Fruit fly (Drosophila melanogaster): ENCODE measurements around the gene CG8036.

DNA sequence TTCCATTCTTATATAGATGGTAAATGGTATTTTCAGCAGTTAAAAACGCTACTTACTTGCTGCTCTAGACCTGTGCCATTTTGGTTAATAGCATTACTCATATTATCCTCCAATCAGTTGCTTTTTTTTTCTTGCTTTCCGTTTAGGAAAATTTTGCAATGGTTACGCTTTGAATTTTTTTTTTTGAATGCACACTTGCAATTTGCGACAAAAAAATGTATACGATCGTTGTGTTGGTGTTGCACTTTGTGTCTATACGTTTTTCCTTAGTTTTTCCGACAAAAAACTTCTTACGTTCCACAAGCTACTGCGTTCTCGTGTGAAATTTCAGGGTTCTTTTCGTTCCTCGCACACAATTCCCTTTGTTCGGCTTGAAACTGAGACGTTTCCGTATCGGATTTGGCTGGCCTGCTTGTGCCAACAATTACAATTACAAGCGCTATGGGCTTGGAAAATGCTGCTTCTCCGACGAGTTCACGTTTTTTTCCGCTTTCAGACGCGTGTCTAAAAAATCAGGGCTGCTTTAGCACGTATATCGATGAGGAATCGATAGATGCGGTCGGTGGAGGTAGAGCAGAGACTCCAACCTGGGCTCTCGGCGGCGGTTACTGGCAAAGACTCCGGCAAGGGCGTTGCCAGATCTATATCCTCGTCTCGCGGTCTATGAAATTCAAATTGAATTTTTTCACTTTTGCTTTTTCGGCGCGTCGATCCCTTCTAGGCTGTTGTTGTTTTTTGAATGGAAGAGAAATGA is 7.6 kb upstream of the CG8036 start:
- TF ChIP-seq CG8319 (GFP tag; optimal IDR thresholded peaks at IDR 0.05) (no peak), Sox102F (GFP tag; optimal IDR thresholded peaks at IDR 0.05) (no peak), eg (GFP tag; IDR thresholded peaks at IDR 0.05) (0 out of 3 replicates have a peak, but pooled peaks have one; percentile 31), CG3919 (GFP tag; optimal IDR thresholded peaks at IDR 0.05) (peak; percentile 36), OdsH (GFP tag; optimal IDR thresholded peaks at IDR 0.05) (no peak)
